Worm (Caenorhabditis elegans) whole organism, L1 larva: ENCODE data around the gene Y41C4A.22.
A peak's percentile ranks its signal among the peaks of the same experiment; 100 is the strongest.

Experiments used
- C04F5.9 ChIP-seq: sonication (generic microtip); optimal IDR thresholded peaks from 2 replicates; lab custom pipeline; 2016; ENCODE audit warnings: missing genetic modification characterization, missing compliant biosample characterization
- C16A3.4 ChIP-seq: fragments of 150-350 bp; optimal IDR thresholded peaks from 2 replicates; lab custom pipeline; 2014; ENCODE audit warnings: missing biosample characterization, missing genetic modification characterization
- C34B4.2 ChIP-seq: sonication (generic microtip); optimal IDR thresholded peaks from 2 replicates; lab custom pipeline; 2017; ENCODE audit warnings: mild to moderate bottlenecking, missing genetic modification characterization, missing compliant biosample characterization
- Y116A8C.19 ChIP-seq: sonication (generic microtip); optimal IDR thresholded peaks from 2 replicates; lab custom pipeline; 2016; ENCODE audit warnings: missing compliant biosample characterization, missing genetic modification characterization, borderline replicate concordance
- aha-1 ChIP-seq: fragments of 150-350 bp; optimal IDR thresholded peaks from 2 replicates; lab custom pipeline; 2014; ENCODE audit warnings: missing biosample characterization, missing genetic modification characterization
- alr-1 ChIP-seq: fragments of 200-800 bp; sonication (Bioruptor generic); optimal IDR thresholded peaks from 2 replicates; lab custom pipeline; 2018; ENCODE audit warnings: borderline replicate concordance, mild to moderate bottlenecking, missing genetic modification characterization, missing compliant biosample characterization
- ceh-63 ChIP-seq: fragments of 200-800 bp; sonication (Bioruptor generic); optimal IDR thresholded peaks from 2 replicates; lab custom pipeline; 2018; ENCODE audit warnings: mild to moderate bottlenecking, missing genetic modification characterization, missing compliant biosample characterization
- ceh-8 ChIP-seq: fragments of 200-800 bp; sonication (Bioruptor generic); optimal IDR thresholded peaks from 2 replicates; lab custom pipeline; 2018; ENCODE audit warnings: mild to moderate bottlenecking, missing genetic modification characterization, moderate library complexity, missing compliant biosample characterization
- ceh-82 ChIP-seq, 3 experiments: fragments of 150-350 bp in 1 of 3; sonication (generic microtip) in 2 of 3; optimal IDR thresholded peaks; 2 replicates each; lab custom pipeline; 2014 to 2017; ENCODE audit warnings: missing biosample characterization in 3 of 3, missing genetic modification characterization in 3 of 3
- ceh-88 ChIP-seq: fragments of 200-800 bp; sonication (Bioruptor generic); IDR thresholded peaks from 2 replicates; pipeline ENCODE4 v1.3.6; 2022; ENCODE audit warnings: missing genetic modification characterization, missing compliant biosample characterization
- dpl-1 ChIP-seq, 3 experiments: fragments of 150-350 bp in 2 of 3; sonication (generic microtip) in 1 of 3; optimal IDR thresholded peaks; 2 replicates each; lab custom pipeline; 2014 to 2017; ENCODE audit warnings: missing biosample characterization in 3 of 3, missing genetic modification characterization in 3 of 3, missing genetic modification reagents in 3 of 3
- efl-1 ChIP-seq, 4 experiments: fragments of 150-350 bp; optimal IDR thresholded peaks in 3 of 4; peaks in 1 of 4; 1 replicate in 1 of 4; 2 replicates in 3 of 4; lab custom pipeline; 2014; ENCODE audit warnings: missing biosample characterization in 2 of 4, missing genetic modification characterization in 2 of 4, missing genetic modification reagents in 2 of 4
- egl-27 ChIP-seq, 2 experiments: fragments of 150-350 bp in 1 of 2; sonication (generic microtip); optimal IDR thresholded peaks; 3 replicates each; lab custom pipeline; 2017 to 2018; ENCODE audit warnings: missing biosample characterization in 2 of 2, missing genetic modification characterization in 2 of 2, missing genetic modification reagents in 2 of 2
- elt-2 ChIP-seq: sonication (generic microtip); optimal IDR thresholded peaks from 2 replicates; lab custom pipeline; 2016; ENCODE audit warnings: missing genetic modification characterization, mild to moderate bottlenecking, inconsistent platforms, missing compliant biosample characterization, missing genetic modification reagents
- elt-3 ChIP-seq, 6 experiments: fragments of 150-350 bp in 1 of 6; sonication (generic microtip); optimal IDR thresholded peaks; 2 replicates each; lab custom pipeline; 2017 to 2018; ENCODE audit warnings: missing biosample characterization in 6 of 6, missing genetic modification characterization in 6 of 6, inconsistent platforms in 1 of 6
- ets-5 ChIP-seq: fragments of 200-800 bp; sonication (Bioruptor generic); IDR thresholded peaks from 2 replicates; pipeline ENCODE4 v1.3.6; 2022; ENCODE audit warnings: missing genetic modification characterization, missing compliant biosample characterization
- fkh-10 ChIP-seq: sonication (generic microtip); optimal IDR thresholded peaks from 2 replicates; lab custom pipeline; 2017; ENCODE audit warnings: missing biosample characterization, missing genetic modification reagents, missing genetic modification characterization
- fos-1 ChIP-seq: fragments of 150-350 bp; optimal IDR thresholded peaks from 2 replicates; lab custom pipeline; 2014; ENCODE audit warnings: missing biosample characterization, missing genetic modification characterization
- irx-1 ChIP-seq: sonication (generic microtip); optimal IDR thresholded peaks from 2 replicates; lab custom pipeline; 2016; ENCODE audit warnings: missing genetic modification characterization, missing compliant biosample characterization
- jun-1 ChIP-seq: fragments of 150-350 bp; optimal IDR thresholded peaks from 2 replicates; lab custom pipeline; 2014; ENCODE audit warnings: missing biosample characterization, missing genetic modification reagents, missing genetic modification characterization
- lin-13 ChIP-seq: fragments of 150-350 bp; optimal IDR thresholded peaks from 2 replicates; lab custom pipeline; 2014; ENCODE audit warnings: missing biosample characterization, missing genetic modification reagents, missing genetic modification characterization
- lin-14 ChIP-seq: fragments of 200-800 bp; sonication (Bioruptor generic); optimal IDR thresholded peaks from 2 replicates; lab custom pipeline; 2018; ENCODE audit warnings: mild to moderate bottlenecking, missing genetic modification characterization, moderate library complexity, missing compliant biosample characterization
- lin-15B ChIP-seq: fragments of 150-350 bp; sonication (generic microtip); optimal IDR thresholded peaks from 3 replicates; lab custom pipeline; 2014; ENCODE audit warnings: missing biosample characterization, missing genetic modification characterization
- lir-3 ChIP-seq: sonication (generic microtip); optimal IDR thresholded peaks from 2 replicates; lab custom pipeline; 2016; ENCODE audit warnings: mild to moderate bottlenecking, missing genetic modification characterization, moderate library complexity, missing compliant biosample characterization; ENCODE audit not compliant: poor library complexity
- mef-2 ChIP-seq: fragments of 150-350 bp; optimal IDR thresholded peaks from 2 replicates; lab custom pipeline; 2014; ENCODE audit warnings: missing biosample characterization, missing genetic modification characterization
- mep-1 ChIP-seq: fragments of 150-350 bp; optimal IDR thresholded peaks from 2 replicates; lab custom pipeline; 2014; ENCODE audit warnings: missing biosample characterization, missing genetic modification characterization
- nhr-12 ChIP-seq: sonication (generic microtip); optimal IDR thresholded peaks from 2 replicates; lab custom pipeline; 2017; ENCODE audit warnings: missing biosample characterization, missing genetic modification characterization
- nhr-19 ChIP-seq: fragments of 200-800 bp; sonication (Bioruptor generic); conservative IDR thresholded peaks from 2 replicates; pipeline ENCODE4 v1.3.6; 2022; ENCODE audit warnings: missing genetic modification characterization, missing compliant biosample characterization
- nhr-20 ChIP-seq: sonication (generic microtip); optimal IDR thresholded peaks from 2 replicates; lab custom pipeline; 2016; ENCODE audit warnings: mild to moderate bottlenecking, missing genetic modification characterization, missing compliant biosample characterization
- nhr-237 ChIP-seq: fragments of 150-350 bp; optimal IDR thresholded peaks from 2 replicates; lab custom pipeline; 2014; ENCODE audit warnings: missing biosample characterization, missing genetic modification characterization
- nhr-76 ChIP-seq: sonication (generic microtip); optimal IDR thresholded peaks from 2 replicates; lab custom pipeline; 2017; ENCODE audit warnings: missing biosample characterization, missing genetic modification characterization
- nhr-77 ChIP-seq: fragments of 150-350 bp; optimal IDR thresholded peaks from 2 replicates; lab custom pipeline; 2014; ENCODE audit warnings: missing biosample characterization, missing genetic modification characterization
- nhr-84 ChIP-seq: sonication (generic microtip); optimal IDR thresholded peaks from 2 replicates; lab custom pipeline; 2017; ENCODE audit warnings: missing biosample characterization, missing genetic modification characterization
- pax-3 ChIP-seq: fragments of 200-800 bp; sonication (Bioruptor generic); optimal IDR thresholded peaks from 2 replicates; lab custom pipeline; 2018; ENCODE audit warnings: mild to moderate bottlenecking, missing genetic modification characterization, moderate library complexity, missing compliant biosample characterization
- rnt-1 ChIP-seq: sonication (generic microtip); optimal IDR thresholded peaks from 2 replicates; lab custom pipeline; 2016; ENCODE audit warnings: mild to moderate bottlenecking, missing genetic modification characterization, moderate library complexity, missing compliant biosample characterization
- skn-1 ChIP-seq: fragments of 150-350 bp; optimal IDR thresholded peaks from 2 replicates; lab custom pipeline; 2014; ENCODE audit warnings: missing biosample characterization, missing genetic modification characterization
- snpc-4 ChIP-seq: fragments of 150-350 bp; optimal IDR thresholded peaks from 2 replicates; lab custom pipeline; 2014; ENCODE audit warnings: missing biosample characterization, missing genetic modification characterization
- snu-23 ChIP-seq: sonication (generic microtip); optimal IDR thresholded peaks from 2 replicates; lab custom pipeline; 2016; ENCODE audit warnings: missing genetic modification characterization, missing compliant biosample characterization
- sox-4 ChIP-seq: sonication (generic microtip); optimal IDR thresholded peaks from 2 replicates; lab custom pipeline; 2016; ENCODE audit warnings: missing genetic modification characterization, missing compliant biosample characterization
- tbx-2 ChIP-seq: sonication (generic microtip); optimal IDR thresholded peaks from 2 replicates; lab custom pipeline; 2016; ENCODE audit warnings: missing genetic modification characterization, missing compliant biosample characterization
- tlp-1 ChIP-seq: fragments of 150-350 bp; optimal IDR thresholded peaks from 2 replicates; lab custom pipeline; 2014; ENCODE audit warnings: missing biosample characterization, missing genetic modification characterization
- unc-130 ChIP-seq: fragments of 150-350 bp; optimal IDR thresholded peaks from 2 replicates; lab custom pipeline; 2017; ENCODE audit warnings: missing biosample characterization, missing genetic modification characterization, inconsistent platforms
- unc-30 ChIP-seq: sonication (generic microtip); optimal IDR thresholded peaks from 2 replicates; lab custom pipeline; 2017; ENCODE audit warnings: missing biosample characterization, missing genetic modification characterization
- unc-62 ChIP-seq: fragments of 150-350 bp; optimal IDR thresholded peaks from 2 replicates; lab custom pipeline; 2014; ENCODE audit warnings: missing biosample characterization, missing genetic modification reagents, missing genetic modification characterization
- vab-15 ChIP-seq: sonication (generic microtip); optimal IDR thresholded peaks from 2 replicates; lab custom pipeline; 2017; ENCODE audit warnings: missing genotype, mild to moderate bottlenecking, missing genetic modification characterization, missing compliant biosample characterization
- zag-1 ChIP-seq: fragments of 150-350 bp; optimal IDR thresholded peaks from 2 replicates; lab custom pipeline; 2014; ENCODE audit warnings: missing biosample characterization, missing genetic modification characterization
- zip-4 ChIP-seq: fragments of 200-800 bp; sonication (Bioruptor generic); optimal IDR thresholded peaks from 2 replicates; lab custom pipeline; 2018; ENCODE audit warnings: mild to moderate bottlenecking, missing genetic modification characterization, moderate library complexity, missing compliant biosample characterization
- ztf-11 ChIP-seq, 2 experiments: sonication (generic microtip); optimal IDR thresholded peaks; 2 replicates each; lab custom pipeline; 2016 to 2017; ENCODE audit warnings: missing genetic modification characterization in 2 of 2, missing biosample characterization in 1 of 2, missing compliant biosample characterization in 1 of 2
- ztf-4 ChIP-seq: fragments of 150-350 bp; optimal IDR thresholded peaks from 2 replicates; lab custom pipeline; 2014; ENCODE audit warnings: missing biosample characterization, missing genetic modification characterization

Gene Y41C4A.22

DNA sequence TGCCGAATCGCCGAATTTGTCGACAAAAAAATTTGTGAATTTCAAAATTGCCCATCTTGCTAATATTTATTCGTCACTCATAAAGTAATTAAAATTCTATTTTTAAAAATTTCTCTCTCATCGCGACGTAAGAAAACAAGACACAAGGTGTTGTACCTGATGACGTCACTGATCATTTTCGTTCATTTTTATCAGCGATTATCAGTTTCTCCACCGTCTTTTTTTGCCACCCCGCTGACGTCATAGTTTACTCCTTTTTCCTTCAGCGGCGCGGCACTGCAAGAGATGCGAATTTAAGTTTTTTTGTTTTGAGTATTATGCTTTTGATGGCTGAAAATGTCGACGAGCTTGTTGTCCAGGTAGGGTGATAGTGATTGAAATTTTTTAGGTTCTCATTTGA is 10.3 kb upstream of the Y41C4A.22 start (continued):
- TF ChIP-seq snpc-4 (tag; lab: Kevin White, UChicago) (no peak), ceh-88 (no peak), tlp-1 (tag; lab: Kevin White, UChicago) (no peak), nhr-84 (no peak), unc-62 (GFP tag; lab: Kevin White, UChicago) (no peak), lir-3 (tag; lab: Kevin White, UChicago) (no peak), irx-1 (tag; lab: Kevin White, UChicago) (no peak), snu-23 (GFP tag; lab: Kevin White, UChicago) (peak; percentile 9), aha-1 (tag; lab: Kevin White, UChicago) (no peak)

DNA sequence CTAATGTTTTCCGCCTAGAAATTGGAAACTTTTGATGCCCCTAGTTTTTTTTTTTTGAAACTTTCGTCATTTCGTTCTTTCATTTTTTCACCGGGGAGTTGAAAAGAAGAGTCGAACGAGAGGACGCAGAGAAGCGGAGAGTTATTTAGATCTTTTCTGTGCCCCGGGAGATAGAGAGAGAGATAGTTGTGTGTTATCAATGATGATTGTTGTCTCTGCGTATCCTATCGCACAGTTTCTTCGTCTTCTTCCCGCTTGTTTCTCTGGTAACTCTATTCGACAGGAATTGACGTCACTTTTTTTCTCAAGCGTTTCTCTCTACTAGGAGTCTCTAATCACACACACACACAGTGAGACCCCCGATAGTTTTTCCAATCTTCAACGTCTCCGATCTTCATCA is 5.8 kb upstream of the Y41C4A.22 start:
- no peak for TF ChIP-seq aha-1 (tag; lab: Kevin White, UChicago)
- TF ChIP-seq skn-1, result peak; percentile 45
- no peak for TF ChIP-seq Y116A8C.19
- no peak for TF ChIP-seq C04F5.9 (tag; lab: Kevin White, UChicago)
- TF ChIP-seq nhr-19, result peak; percentile 52
- no peak for TF ChIP-seq snpc-4 (tag; lab: Kevin White, UChicago)
- peak; percentile 25 for TF ChIP-seq lin-13 (GFP tag; lab: Kevin White, UChicago)
- TF ChIP-seq ets-5 (GFP tag; lab: Robert Waterston, UW), result no peak
- no peak for TF ChIP-seq fkh-10
- TF ChIP-seq nhr-20 (tag; lab: Kevin White, UChicago), result peak; percentile 77
- TF ChIP-seq ztf-4 (tag; lab: Kevin White, UChicago), result no peak
- TF ChIP-seq jun-1, result peak; percentile 59
- no peak for TF ChIP-seq sox-4 (tag; lab: Kevin White, UChicago)
- no peak for TF ChIP-seq nhr-76 (tag; lab: Kevin White, UChicago)
- TF ChIP-seq irx-1 (tag; lab: Kevin White, UChicago), result no peak
- TF ChIP-seq nhr-237 (tag; lab: Kevin White, UChicago), result no peak
- no peak for TF ChIP-seq alr-1 (tag; lab: Kevin White, UChicago)
- no peak for TF ChIP-seq C34B4.2 (tag; lab: Kevin White, UChicago)
- TF ChIP-seq ceh-88, result no peak
- no peak for TF ChIP-seq tlp-1 (tag; lab: Kevin White, UChicago)
- peak; percentile 67 for TF ChIP-seq unc-130 (tag; lab: Kevin White, UChicago)
- TF ChIP-seq elt-2 (tag; lab: Kevin White, UChicago), result peak; percentile 78
- TF ChIP-seq nhr-12 (tag; lab: Kevin White, UChicago), result no peak
- TF ChIP-seq tbx-2 (tag; lab: Kevin White, UChicago), result peak; percentile 68
- peak in 4 of 6 experiments; percentile 35 to 95 (median 82) for TF ChIP-seq elt-3 (tag; optimal IDR thresholded peaks at IDR 0.05; lab: Kevin White, UChicago)
- peak; percentile 21 for TF ChIP-seq pax-3 (tag; lab: Kevin White, UChicago)
- peak; percentile 83 for TF ChIP-seq lin-14 (GFP tag; lab: Kevin White, UChicago)
- TF ChIP-seq fos-1, result no peak
- TF ChIP-seq nhr-77 (tag; lab: Kevin White, UChicago), result peak; percentile 65
- no peak for TF ChIP-seq ztf-11 (tag; optimal IDR thresholded peaks at IDR 0.05; lab: Kevin White, UChicago)
- TF ChIP-seq ceh-82 (tag; optimal IDR thresholded peaks at IDR 0.05; lab: Kevin White, UChicago), result peak in 2 of 3 experiments; percentile 6 to 8
- TF ChIP-seq C16A3.4 (tag; lab: Kevin White, UChicago), result peak; percentile 61
- TF ChIP-seq zag-1, result no peak
- TF ChIP-seq mef-2, result no peak
- TF ChIP-seq dpl-1 (GFP tag; optimal IDR thresholded peaks at IDR 0.05; lab: Kevin White, UChicago), result peak; percentile 11 to 17 (median 16)
- TF ChIP-seq mep-1 (tag; lab: Kevin White, UChicago), result peak; percentile 37
- TF ChIP-seq ceh-8, result no peak
- peak; percentile 27 for TF ChIP-seq rnt-1
- peak; percentile 29 to 41 for TF ChIP-seq efl-1 (optimal IDR thresholded peaks at IDR 0.05; lab: Kevin White, UChicago)
- peak; percentile 18 to 94 for TF ChIP-seq efl-1 (GFP tag; optimal IDR thresholded peaks at IDR 0.05 in 1 of 2; lab: Kevin White, UChicago)
- TF ChIP-seq zip-4 (GFP tag; lab: Kevin White, UChicago), result no peak
- peak; percentile 78 for TF ChIP-seq snu-23 (GFP tag; lab: Kevin White, UChicago)
- TF ChIP-seq egl-27 (tag; optimal IDR thresholded peaks at IDR 0.05; lab: Kevin White, UChicago), result peak in 1 of 2 experiments; percentile 33
- no peak for TF ChIP-seq lin-15B
- no peak for TF ChIP-seq unc-30 (tag; lab: Kevin White, UChicago)
- TF ChIP-seq ceh-63 (GFP tag; lab: Kevin White, UChicago), result no peak
- no peak for TF ChIP-seq vab-15 (tag; lab: Kevin White, UChicago)
